Fruit fly (Drosophila melanogaster) whole organism, prepupa: ENCODE measurements around the gene CG43800.

Experiments
- Blimp-1 ChIP-seq: fragments of 200-800 bp; sonication (Bioruptor generic); optimal IDR thresholded peaks from 3 replicates; lab custom pipeline; 2017; ENCODE audit warnings: missing biosample characterization, missing genetic modification characterization, mild to moderate bottlenecking, moderate library complexity, missing genetic modification reagents
- CG10631 ChIP-seq: fragments of 200-800 bp; sonication (Bioruptor generic); optimal IDR thresholded peaks from 2 replicates; lab custom pipeline; 2016; ENCODE audit warnings: missing biosample characterization, missing genetic modification characterization
- CG10669 ChIP-seq: fragments of 200-800 bp; sonication (Bioruptor generic); optimal IDR thresholded peaks from 3 replicates; lab custom pipeline; 2018; ENCODE audit warnings: missing biosample characterization, mild to moderate bottlenecking, missing genetic modification characterization, moderate library complexity
- CG11762 ChIP-seq: fragments of 200-800 bp; sonication (Bioruptor generic); optimal IDR thresholded peaks from 3 replicates; lab custom pipeline; 2016; ENCODE audit warnings: missing biosample characterization, missing genetic modification characterization; ENCODE audit not compliant: insufficient read depth
- CG15336 ChIP-seq: fragments of 200-800 bp; sonication (Bioruptor generic); IDR thresholded peaks from 2 replicates; pipeline ENCODE4 v1.3.6; 2022; ENCODE audit warnings: missing biosample characterization, missing genetic modification characterization
- CG1621 ChIP-seq: fragments of 200-800 bp; sonication (Bioruptor generic); optimal IDR thresholded peaks from 3 replicates; lab custom pipeline; 2018; ENCODE audit warnings: missing biosample characterization, mild to moderate bottlenecking, missing genetic modification characterization
- CG16779 ChIP-seq: fragments of 200-800 bp; sonication (Bioruptor generic); optimal IDR thresholded peaks from 3 replicates; lab custom pipeline; 2017; ENCODE audit warnings: missing biosample characterization, mild to moderate bottlenecking, missing genetic modification characterization
- CG3032 ChIP-seq: fragments of 200-800 bp; optimal IDR thresholded peaks from 2 replicates; lab custom pipeline; 2019; ENCODE audit warnings: missing biosample characterization, mild to moderate bottlenecking, missing genetic modification characterization, moderate library complexity
- CG34406 ChIP-seq: fragments of 200-800 bp; sonication (Bioruptor generic); optimal IDR thresholded peaks from 3 replicates; lab custom pipeline; 2016; ENCODE audit warnings: missing biosample characterization, missing genetic modification characterization
- CG3919 ChIP-seq: fragments of 200-800 bp; sonication (Bioruptor generic); optimal IDR thresholded peaks from 3 replicates; lab custom pipeline; 2016; ENCODE audit warnings: missing biosample characterization, missing genetic modification characterization
- CG4318 ChIP-seq: fragments of 200-800 bp; sonication (Bioruptor generic); optimal IDR thresholded peaks from 3 replicates; lab custom pipeline; 2017; ENCODE audit warnings: missing biosample characterization, mild to moderate bottlenecking, missing genetic modification characterization
- CG6163 ChIP-seq: fragments of 200-800 bp; sonication (Bioruptor generic); IDR thresholded peaks from 3 replicates; pipeline ENCODE4 v1.3.6; 2022; ENCODE audit warnings: missing biosample characterization, missing genetic modification characterization
- CG6276 ChIP-seq: fragments of 200-800 bp; sonication (Bioruptor generic); optimal IDR thresholded peaks from 2 replicates; lab custom pipeline; 2017; ENCODE audit warnings: missing biosample characterization, mild to moderate bottlenecking, missing genetic modification characterization
- CG6792 ChIP-seq: fragments of 200-800 bp; sonication (Bioruptor generic); optimal IDR thresholded peaks from 3 replicates; lab custom pipeline; 2016; ENCODE audit warnings: missing biosample characterization, missing genetic modification characterization
- CG6854 ChIP-seq: fragments of 200-800 bp; sonication (Bioruptor generic); optimal IDR thresholded peaks from 2 replicates; lab custom pipeline; 2017; ENCODE audit warnings: missing biosample characterization, mild to moderate bottlenecking, missing genetic modification characterization
- CG7368 ChIP-seq: fragments of 200-800 bp; sonication (Bioruptor generic); optimal IDR thresholded peaks from 3 replicates; lab custom pipeline; 2016; ENCODE audit warnings: missing biosample characterization, missing genetic modification characterization
- CG8119 ChIP-seq: fragments of 200-800 bp; sonication (Bioruptor generic); IDR thresholded peaks from 3 replicates; pipeline ENCODE4 v1.3.6; 2022; ENCODE audit warnings: missing biosample characterization, missing genetic modification characterization
- CG8319 ChIP-seq: fragments of 200-800 bp; sonication (Bioruptor generic); optimal IDR thresholded peaks from 3 replicates; lab custom pipeline; 2016; ENCODE audit warnings: missing biosample characterization, missing genetic modification characterization
- CG8632 ChIP-seq: fragments of 200-800 bp; sonication (Bioruptor generic); optimal IDR thresholded peaks from 3 replicates; lab custom pipeline; 2016; ENCODE audit warnings: missing biosample characterization, missing genetic modification characterization
- CG9139 ChIP-seq: fragments of 200-800 bp; sonication (Bioruptor generic); optimal IDR thresholded peaks from 3 replicates; lab custom pipeline; 2017; ENCODE audit warnings: missing biosample characterization, mild to moderate bottlenecking, missing genetic modification characterization
- Eip78C ChIP-seq: fragments of 200-800 bp; sonication (Bioruptor generic); peaks from one replicate; lab custom pipeline; 2016; ENCODE audit warnings: missing biosample characterization, missing genetic modification characterization
- Eip93F ChIP-seq: fragments of 200-800 bp; sonication (Bioruptor generic); optimal IDR thresholded peaks from 2 replicates; lab custom pipeline; 2016; ENCODE audit warnings: missing biosample characterization, mild to moderate bottlenecking, missing genetic modification characterization
- Ets21C ChIP-seq: fragments of 200-800 bp; sonication (Bioruptor generic); optimal IDR thresholded peaks from 3 replicates; lab custom pipeline; 2016; ENCODE audit warnings: missing biosample characterization, missing genetic modification characterization
- Ets96B ChIP-seq: fragments of 200-800 bp; optimal IDR thresholded peaks from 2 replicates; lab custom pipeline; 2019; ENCODE audit warnings: missing biosample characterization, mild to moderate bottlenecking, missing genetic modification characterization, moderate library complexity
- Gug ChIP-seq: fragments of 200-800 bp; sonication (Bioruptor generic); IDR thresholded peaks from 2 replicates; pipeline ENCODE4 v1.3.6; 2022; ENCODE audit warnings: missing biosample characterization, missing genetic modification characterization
- Hr38 ChIP-seq: sonication (Bioruptor generic); optimal IDR thresholded peaks from 2 replicates; lab custom pipeline; 2016; ENCODE audit warnings: missing biosample characterization, missing genetic modification characterization
- Hr4 ChIP-seq: fragments of 200-800 bp; sonication (Bioruptor generic); optimal IDR thresholded peaks from 3 replicates; lab custom pipeline; 2016; ENCODE audit warnings: missing biosample characterization, missing genetic modification characterization
- Lpt ChIP-seq: fragments of 200-800 bp; sonication (Bioruptor generic); optimal IDR thresholded peaks from 3 replicates; lab custom pipeline; 2016; ENCODE audit warnings: missing biosample characterization, missing genetic modification characterization
- Met ChIP-seq: fragments of 200-800 bp; sonication (Bioruptor generic); optimal IDR thresholded peaks from 3 replicates; lab custom pipeline; 2016; ENCODE audit warnings: missing biosample characterization, missing genetic modification characterization
- OdsH ChIP-seq: fragments of 200-800 bp; sonication (Bioruptor generic); optimal IDR thresholded peaks from 3 replicates; lab custom pipeline; 2016; ENCODE audit warnings: missing biosample characterization, missing genetic modification characterization
- Smox ChIP-seq: fragments of 200-800 bp; sonication (Bioruptor generic); optimal IDR thresholded peaks from 3 replicates; lab custom pipeline; 2016; ENCODE audit warnings: missing biosample characterization, missing genetic modification characterization
- Sox14 ChIP-seq: fragments of 200-800 bp; sonication (Bioruptor generic); optimal IDR thresholded peaks from 3 replicates; lab custom pipeline; 2016; ENCODE audit warnings: missing biosample characterization, missing genetic modification characterization
- Sox15 ChIP-seq: fragments of 200-800 bp; sonication (Bioruptor generic); optimal IDR thresholded peaks from 3 replicates; lab custom pipeline; 2016; ENCODE audit warnings: missing biosample characterization, missing genetic modification characterization
- achi ChIP-seq: fragments of 200-800 bp; sonication (Bioruptor generic); optimal IDR thresholded peaks from 3 replicates; lab custom pipeline; 2016; ENCODE audit warnings: missing biosample characterization, missing genetic modification characterization
- cyc ChIP-seq: fragments of 200-800 bp; sonication (Bioruptor generic); optimal IDR thresholded peaks from 3 replicates; lab custom pipeline; 2016; ENCODE audit warnings: missing biosample characterization, missing genetic modification characterization
- dac ChIP-seq: fragments of 200-800 bp; sonication (Bioruptor generic); optimal IDR thresholded peaks from 2 replicates; lab custom pipeline; 2017; ENCODE audit warnings: missing biosample characterization, mild to moderate bottlenecking, missing genetic modification characterization
- dsx ChIP-seq: fragments of 200-800 bp; optimal IDR thresholded peaks from 3 replicates; lab custom pipeline; 2019; ENCODE audit warnings: missing biosample characterization, mild to moderate bottlenecking, missing genetic modification characterization, moderate library complexity; ENCODE audit not compliant: poor library complexity, severe bottlenecking
- eg ChIP-seq: fragments of 200-800 bp; sonication (Bioruptor generic); IDR thresholded peaks from 3 replicates; pipeline ENCODE4 v1.3.6; 2022; ENCODE audit warnings: missing biosample characterization, missing genetic modification characterization
- esn ChIP-seq: fragments of 200-800 bp; sonication (Bioruptor generic); optimal IDR thresholded peaks from 2 replicates; lab custom pipeline; 2016; ENCODE audit warnings: missing biosample characterization, mild to moderate bottlenecking, missing genetic modification characterization, moderate library complexity
- fd59A ChIP-seq: fragments of 200-800 bp; sonication (Bioruptor generic); optimal IDR thresholded peaks from 2 replicates; lab custom pipeline; 2017; ENCODE audit warnings: missing biosample characterization, mild to moderate bottlenecking, missing genetic modification characterization, missing genetic modification reagents
- fd85E ChIP-seq: fragments of 200-800 bp; sonication (Bioruptor generic); optimal IDR thresholded peaks from 3 replicates; lab custom pipeline; 2016; ENCODE audit warnings: missing biosample characterization, missing genetic modification characterization
- lz ChIP-seq: fragments of 200-800 bp; sonication (Bioruptor generic); optimal IDR thresholded peaks from 3 replicates; lab custom pipeline; 2016; ENCODE audit warnings: missing biosample characterization, missing genetic modification characterization
- net ChIP-seq: fragments of 200-800 bp; sonication (Bioruptor generic); optimal IDR thresholded peaks from 3 replicates; lab custom pipeline; 2016; ENCODE audit warnings: missing biosample characterization, missing genetic modification characterization
- pdm3 ChIP-seq: fragments of 200-800 bp; sonication (Bioruptor generic); optimal IDR thresholded peaks from 3 replicates; lab custom pipeline; 2016; ENCODE audit warnings: missing biosample characterization, missing genetic modification characterization
- spab ChIP-seq: fragments of 200-800 bp; sonication (Bioruptor generic); optimal IDR thresholded peaks from 2 replicates; lab custom pipeline; 2017; ENCODE audit warnings: missing biosample characterization, mild to moderate bottlenecking, missing genetic modification characterization, missing genetic modification reagents
- ss ChIP-seq, 2 experiments: fragments of 200-800 bp; sonication (Bioruptor generic); optimal IDR thresholded peaks; 2 replicates in 1 of 2; 3 replicates in 1 of 2; lab custom pipeline; 2017 to 2018; ENCODE audit warnings: mild to moderate bottlenecking in 2 of 2, missing biosample characterization in 2 of 2, missing genetic modification characterization in 2 of 2, moderate library complexity in 1 of 2
- topi ChIP-seq: fragments of 200-800 bp; sonication (Bioruptor generic); optimal IDR thresholded peaks from 3 replicates; lab custom pipeline; 2016; ENCODE audit warnings: missing biosample characterization, missing genetic modification characterization

The CG43800 gene

DNA sequence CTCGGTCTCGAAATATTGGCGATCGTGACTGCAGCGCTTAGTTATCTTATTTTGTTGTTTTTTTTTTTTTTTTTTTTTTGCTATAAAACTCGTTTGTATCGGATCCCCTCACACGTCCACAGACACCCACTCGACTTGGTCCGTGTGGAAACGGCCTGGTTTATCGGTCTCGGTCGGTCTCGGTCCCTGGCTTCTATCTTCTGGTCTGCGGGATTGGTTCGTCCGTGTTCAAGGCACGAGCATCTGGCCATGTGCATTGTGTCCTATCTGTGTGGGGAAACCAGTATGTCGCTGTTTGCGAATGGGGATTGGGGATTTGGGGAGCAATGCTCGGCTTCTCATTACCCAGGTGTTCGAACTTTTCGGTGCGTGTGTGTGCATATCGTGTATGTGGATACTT lies 42.9 kb downstream of the CG43800 start, which contains the start of gene CG4496 (continued):
- no peak for TF ChIP-seq CG10669
- TF ChIP-seq fd85E: no peak
- peak; percentile 57 for TF ChIP-seq CG3919 (GFP tag; lab: Kevin White, UChicago)
- TF ChIP-seq Eip78C: peak; percentile 81
- peak; percentile 3 for TF ChIP-seq CG6792 (GFP tag; lab: Kevin White, UChicago)
- TF ChIP-seq CG9139 (GFP tag; lab: Kevin White, UChicago): peak; percentile 57
- no peak for TF ChIP-seq Hr4 (GFP tag; lab: Kevin White, UChicago)
- TF ChIP-seq OdsH: peak; percentile 25
- peak; percentile 44 for TF ChIP-seq achi (GFP tag; lab: Kevin White, UChicago)
- TF ChIP-seq cyc (GFP tag; lab: Kevin White, UChicago): no peak
- no peak for TF ChIP-seq Smox (GFP tag; lab: Kevin White, UChicago)
- no peak for TF ChIP-seq CG4318 (GFP tag; lab: Kevin White, UChicago)
- TF ChIP-seq Gug (GFP tag; lab: Robert Waterston, UW): no peak
- TF ChIP-seq topi (GFP tag; lab: Kevin White, UChicago): no peak
- no peak for TF ChIP-seq Eip93F (GFP tag; lab: Kevin White, UChicago)
- TF ChIP-seq Blimp-1 (GFP tag; lab: Kevin White, UChicago): no peak
- TF ChIP-seq net: peak; percentile 28
- TF ChIP-seq Ets96B (tag; lab: Kevin White, UChicago): peak; percentile 56
- TF ChIP-seq CG10631: peak; percentile 26
- peak; percentile 18 for TF ChIP-seq Sox14
- peak; percentile 61 for TF ChIP-seq dsx (GFP tag; lab: Kevin White, UChicago)
- TF ChIP-seq CG11762 (GFP tag; lab: Kevin White, UChicago): no peak
- TF ChIP-seq CG3032 (tag; lab: Kevin White, UChicago): no peak
- TF ChIP-seq dac (GFP tag; lab: Kevin White, UChicago): no peak
- no peak for TF ChIP-seq CG8632 (GFP tag; lab: Kevin White, UChicago)
- peak; percentile 39 for TF ChIP-seq fd59A (GFP tag; lab: Kevin White, UChicago)
- TF ChIP-seq pdm3: peak; percentile 32
- TF ChIP-seq Met (GFP tag; lab: Kevin White, UChicago): no peak
- no peak for TF ChIP-seq Ets21C (GFP tag; lab: Kevin White, UChicago)
- peak; percentile 89 for TF ChIP-seq CG1621 (tag; lab: Kevin White, UChicago)
- TF ChIP-seq esn (GFP tag; lab: Kevin White, UChicago): no peak

DNA sequence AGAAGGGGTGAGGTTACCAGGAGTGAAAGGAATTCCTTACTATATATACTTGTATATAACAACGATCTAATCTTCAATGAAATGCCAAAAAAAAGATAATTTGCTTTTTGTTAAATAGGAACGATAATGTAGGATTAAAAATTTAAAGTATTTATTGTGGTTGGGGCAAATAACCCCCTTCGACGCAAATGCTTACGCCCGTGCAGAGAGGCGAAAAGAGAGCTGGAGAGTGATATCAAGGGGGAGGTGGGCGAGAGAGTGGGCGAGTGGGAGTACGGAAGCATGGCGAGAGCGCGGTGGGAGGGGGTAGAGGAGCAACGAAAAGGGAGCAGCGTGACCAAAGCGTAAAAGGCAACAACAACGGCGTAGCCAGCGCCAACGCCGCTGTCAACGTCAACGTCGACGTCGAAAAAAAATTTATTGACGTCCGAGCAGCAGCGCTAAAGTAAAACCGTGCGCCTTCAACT lies 44.0 kb downstream of the CG43800 start:
- TF ChIP-seq lz (GFP tag; lab: Kevin White, UChicago): peak; percentile 100
- TF ChIP-seq CG8632 (GFP tag; lab: Kevin White, UChicago): peak; percentile 100
- TF ChIP-seq CG9139 (GFP tag; lab: Kevin White, UChicago): peak; percentile 98
- peak; percentile 98 for TF ChIP-seq dsx (GFP tag; lab: Kevin White, UChicago)
- TF ChIP-seq achi (GFP tag; lab: Kevin White, UChicago): peak; percentile 99
- TF ChIP-seq Smox (GFP tag; lab: Kevin White, UChicago): peak; percentile 99
- TF ChIP-seq CG7368 (GFP tag; lab: Kevin White, UChicago): peak; percentile 99
- TF ChIP-seq dac (GFP tag; lab: Kevin White, UChicago): peak; percentile 100
- TF ChIP-seq ss (GFP tag; optimal IDR thresholded peaks at IDR 0.05; lab: Kevin White, UChicago): peak; percentile 99
- TF ChIP-seq CG1621 (tag; lab: Kevin White, UChicago): peak; percentile 98
- TF ChIP-seq Gug (GFP tag; lab: Robert Waterston, UW): peak; percentile 100
- peak; percentile 100 for TF ChIP-seq net
- TF ChIP-seq CG34406 (GFP tag; lab: Kevin White, UChicago): peak; percentile 100
- TF ChIP-seq Blimp-1 (GFP tag; lab: Kevin White, UChicago): peak; percentile 98
- TF ChIP-seq Sox15 (GFP tag; lab: Kevin White, UChicago): peak; percentile 100
- peak; percentile 99 for TF ChIP-seq CG6276
- TF ChIP-seq eg (GFP tag; lab: Robert Waterston, UW): peak; percentile 99
- peak; percentile 100 for TF ChIP-seq fd59A (GFP tag; lab: Kevin White, UChicago)
- peak; percentile 99 for TF ChIP-seq spab (GFP tag; lab: Kevin White, UChicago)
- TF ChIP-seq CG6854 (GFP tag; lab: Kevin White, UChicago): peak; percentile 99
- TF ChIP-seq CG16779 (tag; lab: Kevin White, UChicago): peak; percentile 99
- TF ChIP-seq CG8319 (GFP tag; lab: Kevin White, UChicago): peak; percentile 99
- TF ChIP-seq CG11762 (GFP tag; lab: Kevin White, UChicago): peak; percentile 99
- peak; percentile 100 for TF ChIP-seq Lpt
- peak; percentile 100 for TF ChIP-seq Met (GFP tag; lab: Kevin White, UChicago)
- peak; percentile 100 for TF ChIP-seq CG6792 (GFP tag; lab: Kevin White, UChicago)
- TF ChIP-seq CG10631: peak; percentile 100
- TF ChIP-seq CG15336 (GFP tag; lab: Robert Waterston, UW): peak; percentile 100
- TF ChIP-seq Ets21C (GFP tag; lab: Kevin White, UChicago): peak; percentile 99
- TF ChIP-seq CG8119: peak; percentile 100
- peak; percentile 100 for TF ChIP-seq CG6163 (GFP tag; lab: Robert Waterston, UW)
- TF ChIP-seq Sox14: peak; percentile 100
- TF ChIP-seq Hr38 (GFP tag; lab: Kevin White, UChicago): peak; percentile 86
